Fruit fly (Drosophila melanogaster) whole organism, embryonic: ENCODE data around the gene CG6791.

Experiments
- CG10274 ChIP-seq: fragments of 200-800 bp; sonication (Bioruptor generic); optimal IDR thresholded peaks from 3 replicates; lab custom pipeline; 2017; ENCODE audit warnings: missing biosample characterization, mild to moderate bottlenecking, missing genetic modification characterization
- CG11398 ChIP-seq: fragments of 200-800 bp; sonication (Bioruptor generic); optimal IDR thresholded peaks from 2 replicates; lab custom pipeline; 2016; ENCODE audit warnings: missing biosample characterization, missing genetic modification characterization
- CG12219 ChIP-seq: fragments of 200-800 bp; sonication (Bioruptor generic); optimal IDR thresholded peaks from 3 replicates; lab custom pipeline; 2018; ENCODE audit warnings: missing biosample characterization, mild to moderate bottlenecking, missing genetic modification characterization
- CG12299 ChIP-seq: fragments of 200-800 bp; sonication (Bioruptor generic); optimal IDR thresholded peaks from 2 replicates; lab custom pipeline; 2018; ENCODE audit warnings: missing biosample characterization, mild to moderate bottlenecking, missing genetic modification characterization
- CG13624 ChIP-seq: fragments of 200-800 bp; sonication (Bioruptor generic); optimal IDR thresholded peaks from 2 replicates; lab custom pipeline; 2016; ENCODE audit warnings: missing biosample characterization, missing genetic modification characterization
- CG15011 ChIP-seq: fragments of 200-800 bp; sonication (Bioruptor generic); optimal IDR thresholded peaks from 3 replicates; lab custom pipeline; 2018; ENCODE audit warnings: missing biosample characterization, mild to moderate bottlenecking, missing genetic modification characterization
- CG15696 ChIP-seq: fragments of 200-800 bp; sonication (Bioruptor generic); optimal IDR thresholded peaks from 2 replicates; lab custom pipeline; 2019; ENCODE audit warnings: missing biosample characterization, mild to moderate bottlenecking, missing genetic modification characterization, moderate library complexity
- CG17361 ChIP-seq: fragments of 200-800 bp; sonication (Bioruptor generic); IDR thresholded peaks from 3 replicates; pipeline ENCODE4 v1.3.6; 2022; ENCODE audit warnings: missing biosample characterization, missing genetic modification characterization
- CG18764 ChIP-seq: fragments of 200-800 bp; sonication (Bioruptor generic); optimal IDR thresholded peaks from 3 replicates; lab custom pipeline; 2016; ENCODE audit warnings: missing biosample characterization, missing genetic modification characterization
- CG2116 ChIP-seq: fragments of 200-800 bp; sonication (Bioruptor generic); optimal IDR thresholded peaks from 3 replicates; lab custom pipeline; 2018; ENCODE audit warnings: missing biosample characterization, mild to moderate bottlenecking, missing genetic modification characterization
- CG31388 ChIP-seq: fragments of 200-800 bp; sonication (Bioruptor generic); optimal IDR thresholded peaks from 2 replicates; lab custom pipeline; 2016; ENCODE audit warnings: missing biosample characterization, missing genetic modification characterization
- CG32772 ChIP-seq: fragments of 200-800 bp; sonication (Bioruptor generic); IDR thresholded peaks from 2 replicates; pipeline ENCODE4 v1.3.6; 2022; ENCODE audit warnings: missing biosample characterization, missing genetic modification characterization
- CG3281 ChIP-seq: fragments of 200-800 bp; sonication (Bioruptor generic); optimal IDR thresholded peaks from 3 replicates; lab custom pipeline; 2017; ENCODE audit warnings: missing biosample characterization, mild to moderate bottlenecking, missing genetic modification characterization
- CG3847 ChIP-seq: fragments of 200-800 bp; sonication (Bioruptor generic); IDR thresholded peaks from 2 replicates; pipeline ENCODE4 v1.3.6; 2022; ENCODE audit warnings: missing biosample characterization, missing genetic modification characterization
- CG4617 ChIP-seq: fragments of 200-800 bp; sonication (Bioruptor generic); optimal IDR thresholded peaks from 3 replicates; lab custom pipeline; 2016; ENCODE audit warnings: missing biosample characterization, missing genetic modification characterization, borderline replicate concordance
- CG4707 ChIP-seq: fragments of 200-800 bp; sonication (Bioruptor generic); optimal IDR thresholded peaks from 2 replicates; lab custom pipeline; 2018; ENCODE audit warnings: missing biosample characterization, mild to moderate bottlenecking, missing genetic modification characterization, moderate library complexity
- CG6175 ChIP-seq: fragments of 200-800 bp; sonication (Bioruptor generic); IDR thresholded peaks from 3 replicates; pipeline ENCODE4 v1.3.6; 2022; ENCODE audit warnings: missing biosample characterization, missing genetic modification characterization
- CG6272 ChIP-seq: fragments of 200-800 bp; sonication (Bioruptor generic); IDR thresholded peaks from 2 replicates; pipeline ENCODE4 v1.3.6; 2022; ENCODE audit warnings: missing biosample characterization, missing genetic modification characterization
- CG6689 ChIP-seq: fragments of 200-800 bp; sonication (Bioruptor generic); IDR thresholded peaks from 2 replicates; pipeline ENCODE4 v1.3.6; 2022; ENCODE audit warnings: missing biosample characterization, missing genetic modification characterization
- CG7556 ChIP-seq: fragments of 200-800 bp; sonication (Bioruptor generic); optimal IDR thresholded peaks from 2 replicates; lab custom pipeline; 2017; ENCODE audit warnings: missing biosample characterization, mild to moderate bottlenecking, missing genetic modification characterization
- CG9215 ChIP-seq: fragments of 200-800 bp; sonication (Bioruptor generic); IDR thresholded peaks from 2 replicates; pipeline ENCODE4 v1.3.6; 2022; ENCODE audit warnings: missing biosample characterization, missing genetic modification characterization
- CG9437 ChIP-seq: fragments of 200-800 bp; sonication (Bioruptor generic); optimal IDR thresholded peaks from 2 replicates; lab custom pipeline; 2018; ENCODE audit warnings: missing biosample characterization, mild to moderate bottlenecking, missing genetic modification characterization
- CG9727 ChIP-seq: fragments of 200-800 bp; sonication (Bioruptor generic); optimal IDR thresholded peaks from 3 replicates; lab custom pipeline; 2017; ENCODE audit warnings: missing biosample characterization, mild to moderate bottlenecking, missing genetic modification characterization
- CG9817 ChIP-seq: fragments of 200-800 bp; sonication (Bioruptor generic); optimal IDR thresholded peaks from 2 replicates; lab custom pipeline; 2018; ENCODE audit warnings: missing biosample characterization, mild to moderate bottlenecking, missing genetic modification characterization, moderate library complexity
- CoRest ChIP-seq: fragments of 200-800 bp; sonication (Bioruptor generic); optimal IDR thresholded peaks from 3 replicates; lab custom pipeline; 2018; ENCODE audit warnings: missing biosample characterization, mild to moderate bottlenecking, missing genetic modification characterization, moderate library complexity
- E2f2 ChIP-seq: fragments of 200-800 bp; sonication (Bioruptor generic); IDR thresholded peaks from 2 replicates; pipeline ENCODE4 v1.3.6; 2022; ENCODE audit warnings: missing biosample characterization, missing genetic modification characterization
- Gug ChIP-seq: fragments of 200-800 bp; sonication (Bioruptor generic); IDR thresholded peaks from 4 replicates; pipeline ENCODE4 v1.3.6; 2022; ENCODE audit warnings: missing biosample characterization, missing genetic modification characterization
- HmgD ChIP-seq: fragments of 200-800 bp; sonication (Bioruptor generic); optimal IDR thresholded peaks from 3 replicates; lab custom pipeline; 2016; ENCODE audit warnings: missing biosample characterization, missing genetic modification characterization
- Hr78 ChIP-seq, 2 experiments: fragments of 200-800 bp in 1 of 2; fragments of >200 bp in 1 of 2; sonication (Bioruptor generic) in 1 of 2; optimal IDR thresholded peaks; 2 replicates each; lab custom pipeline; 2017 to 2019; ENCODE audit warnings: missing biosample characterization in 2 of 2, missing genetic modification characterization in 2 of 2, mild to moderate bottlenecking in 1 of 2, moderate library complexity in 1 of 2
- Kr ChIP-seq: fragments of 200-800 bp; sonication (Bioruptor generic); optimal IDR thresholded peaks from 2 replicates; lab custom pipeline; 2017; ENCODE audit warnings: missing biosample characterization, mild to moderate bottlenecking, missing genetic modification characterization
- Mad ChIP-seq: fragments of 200-800 bp; sonication (Bioruptor generic); optimal IDR thresholded peaks from 2 replicates; lab custom pipeline; 2016; ENCODE audit warnings: missing biosample characterization, missing genetic modification characterization
- Tbp ChIP-seq: fragments of >200 bp; optimal IDR thresholded peaks from 2 replicates; lab custom pipeline; 2018; ENCODE audit warnings: missing biosample characterization, missing genetic modification characterization
- az2 ChIP-seq: fragments of 200-800 bp; sonication (Bioruptor generic); optimal IDR thresholded peaks from 3 replicates; lab custom pipeline; 2016; ENCODE audit warnings: missing biosample characterization, missing genetic modification characterization
- bsh ChIP-seq, 2 experiments: fragments of 200-800 bp; sonication (Bioruptor generic); optimal IDR thresholded peaks; 2 replicates each; lab custom pipeline; 2017 to 2018; ENCODE audit warnings: mild to moderate bottlenecking in 2 of 2, missing biosample characterization in 2 of 2, missing genetic modification characterization in 2 of 2, moderate library complexity in 1 of 2
- crol ChIP-seq: fragments of 200-800 bp; sonication (Bioruptor generic); IDR thresholded peaks from 2 replicates; pipeline ENCODE4 v1.3.6; 2022; ENCODE audit warnings: missing biosample characterization, missing genetic modification characterization
- dan ChIP-seq: fragments of 200-800 bp; sonication (Bioruptor generic); IDR thresholded peaks from 2 replicates; pipeline ENCODE4 v1.3.6; 2022; ENCODE audit warnings: missing biosample characterization, missing genetic modification characterization
- disco-r ChIP-seq: fragments of 200-800 bp; sonication (Bioruptor generic); optimal IDR thresholded peaks from 2 replicates; lab custom pipeline; 2016; ENCODE audit warnings: missing biosample characterization, missing genetic modification characterization
- fru ChIP-seq: fragments of >200 bp; optimal IDR thresholded peaks from 2 replicates; lab custom pipeline; 2017
- gcm ChIP-seq: fragments of 200-800 bp; sonication (Bioruptor generic); optimal IDR thresholded peaks from 2 replicates; lab custom pipeline; 2019; ENCODE audit warnings: missing biosample characterization, mild to moderate bottlenecking, missing genetic modification characterization, moderate library complexity
- gcm2 ChIP-seq: fragments of 200-800 bp; sonication (Bioruptor generic); optimal IDR thresholded peaks from 2 replicates; lab custom pipeline; 2016; ENCODE audit warnings: missing biosample characterization, missing genetic modification characterization
- h ChIP-seq: fragments of >200 bp; optimal IDR thresholded peaks from 2 replicates; lab custom pipeline; 2017
- hth ChIP-seq: fragments of >200 bp; optimal IDR thresholded peaks from 2 replicates; lab custom pipeline; 2017; ENCODE audit warnings: inconsistent platforms
- lilli ChIP-seq: fragments of 200-800 bp; sonication (Bioruptor generic); optimal IDR thresholded peaks from 3 replicates; lab custom pipeline; 2016; ENCODE audit warnings: missing biosample characterization, missing genetic modification characterization
- org-1 ChIP-seq: fragments of 200-800 bp; sonication (Bioruptor generic); optimal IDR thresholded peaks from 2 replicates; lab custom pipeline; 2017; ENCODE audit warnings: missing biosample characterization, missing genetic modification characterization
- pfk ChIP-seq: fragments of 200-800 bp; sonication (Bioruptor generic); optimal IDR thresholded peaks from 2 replicates; lab custom pipeline; 2018; ENCODE audit warnings: missing biosample characterization, mild to moderate bottlenecking, missing genetic modification characterization, moderate library complexity
- salm ChIP-seq: fragments of 200-800 bp; sonication (Bioruptor generic); optimal IDR thresholded peaks from 2 replicates; lab custom pipeline; 2018; ENCODE audit warnings: missing biosample characterization, mild to moderate bottlenecking, missing genetic modification characterization
- seq ChIP-seq: fragments of 200-800 bp; sonication (Bioruptor generic); IDR thresholded peaks from 2 replicates; pipeline ENCODE4 v1.3.6; 2022; ENCODE audit warnings: missing biosample characterization, missing genetic modification characterization
- shn ChIP-seq: fragments of 200-800 bp; sonication (Bioruptor generic); optimal IDR thresholded peaks from 3 replicates; lab custom pipeline; 2016; ENCODE audit warnings: missing biosample characterization, missing genetic modification characterization
- slp2 ChIP-seq: fragments of 200-800 bp; sonication (Bioruptor generic); optimal IDR thresholded peaks from 2 replicates; lab custom pipeline; 2016; ENCODE audit warnings: missing biosample characterization, missing genetic modification characterization
- sna ChIP-seq: fragments of 200-800 bp; sonication (Bioruptor generic); IDR thresholded peaks from 2 replicates; pipeline ENCODE4 v1.3.6; 2022; ENCODE audit warnings: missing biosample characterization, missing genetic modification characterization; ENCODE audit not compliant: partially characterized antibody
- zfh2 ChIP-seq: fragments of 200-800 bp; sonication (Bioruptor generic); optimal IDR thresholded peaks from 2 replicates; lab custom pipeline; 2016; ENCODE audit warnings: missing biosample characterization, missing genetic modification characterization

The CG6791 gene

DNA sequence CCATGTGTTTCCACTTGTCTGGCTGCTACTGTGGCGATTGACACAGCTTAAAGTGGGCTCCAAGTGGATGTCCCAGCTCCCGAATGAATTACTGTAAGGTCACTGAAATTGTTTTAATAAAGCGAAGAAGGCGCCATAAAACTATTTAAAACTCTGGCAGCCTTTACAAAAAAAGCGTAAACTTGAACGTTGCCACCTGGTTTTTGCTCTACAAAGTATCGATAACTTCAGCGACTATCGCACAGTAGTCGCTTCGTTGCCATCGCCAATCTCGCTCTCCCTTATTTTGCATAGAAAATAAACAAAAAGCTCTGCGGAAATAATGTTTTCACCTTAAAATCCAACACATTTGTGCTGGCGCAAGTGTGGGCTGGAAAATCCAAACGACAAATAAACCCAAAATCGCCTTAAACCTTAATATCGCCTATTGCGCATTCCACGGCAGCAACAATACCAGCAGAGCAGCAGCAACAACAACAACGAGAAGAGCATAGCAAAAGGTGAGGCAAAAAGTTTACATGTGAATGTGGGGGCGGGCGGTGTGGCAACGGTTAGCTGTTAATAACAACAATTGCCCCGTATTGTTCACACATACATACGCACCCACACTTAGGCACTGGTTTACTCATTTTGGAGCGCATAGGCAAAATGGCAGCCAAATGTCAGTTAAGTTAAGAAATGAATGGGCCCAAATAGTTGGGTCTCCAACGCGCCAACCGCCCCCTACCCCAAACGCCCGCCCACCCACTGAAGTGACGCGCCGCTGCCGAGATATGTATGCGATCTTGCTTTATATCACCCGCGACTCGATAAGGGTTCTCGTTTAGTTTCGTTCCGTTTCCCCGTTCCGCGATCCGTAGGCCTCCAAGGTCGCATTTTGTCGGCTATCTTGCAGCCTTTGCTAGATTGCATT lies 8.3 kb downstream of the CG6791 start, which contains the start of gene wkd (continued):
- TF ChIP-seq Tbp (GFP tag; lab: Kevin White, UChicago): no peak
- TF ChIP-seq CG15696: no peak
- TF ChIP-seq bsh (GFP tag; optimal IDR thresholded peaks at IDR 0.05; lab: Kevin White, UChicago): no peak
- TF ChIP-seq CG18764: no peak
- no peak for TF ChIP-seq CG13624
- no peak for TF ChIP-seq CG6175 (GFP tag; lab: Robert Waterston, UW)
- TF ChIP-seq slp2: no peak
- TF ChIP-seq Kr (GFP tag; lab: Kevin White, UChicago): no peak
- no peak for TF ChIP-seq hth (lab: Kevin White, UChicago)
- TF ChIP-seq org-1 (GFP tag; lab: Kevin White, UChicago): no peak
- no peak for TF ChIP-seq salm (tag; lab: Kevin White, UChicago)
- peak; percentile 39 for TF ChIP-seq CG12299 (tag; lab: Kevin White, UChicago)
- no peak for TF ChIP-seq CG15011 (GFP tag; lab: Kevin White, UChicago)
- no peak for TF ChIP-seq CG12219 (GFP tag; lab: Kevin White, UChicago)
- TF ChIP-seq CG9437 (GFP tag; lab: Kevin White, UChicago): no peak
- no peak for TF ChIP-seq disco-r
- no peak for TF ChIP-seq fru (lab: Kevin White, UChicago)
- no peak for TF ChIP-seq CG9727 (GFP tag; lab: Kevin White, UChicago)
- peak; percentile 73 for TF ChIP-seq CG3847 (GFP tag; lab: Robert Waterston, UW)
- peak; percentile 82 for TF ChIP-seq crol (GFP tag; lab: Robert Waterston, UW)
- TF ChIP-seq seq: no peak
- TF ChIP-seq pfk (GFP tag; lab: Kevin White, UChicago): peak; percentile 96
- peak in 1 of 2 experiments; percentile 23 for TF ChIP-seq Hr78 (GFP tag; optimal IDR thresholded peaks at IDR 0.05; lab: Kevin White, UChicago)
- no peak for TF ChIP-seq CG9215 (GFP tag; lab: Robert Waterston, UW)
- no peak for TF ChIP-seq CG32772
- TF ChIP-seq CG2116 (GFP tag; lab: Kevin White, UChicago): peak; percentile 53
- TF ChIP-seq CG17361 (GFP tag; lab: Robert Waterston, UW): peak; percentile 25; the same call in 1 of the 3 replicates
- no peak for TF ChIP-seq CoRest (tag; lab: Kevin White, UChicago)
- no peak for TF ChIP-seq lilli (GFP tag; lab: Kevin White, UChicago)
- TF ChIP-seq sna (GFP tag; lab: Robert Waterston, UW): peak; percentile 81
- TF ChIP-seq CG7556 (GFP tag; lab: Kevin White, UChicago): no peak
- no peak for TF ChIP-seq gcm2 (GFP tag; lab: Kevin White, UChicago)
- TF ChIP-seq CG11398: no peak
- TF ChIP-seq CG31388 (GFP tag; lab: Kevin White, UChicago): no peak
- no peak for TF ChIP-seq az2 (GFP tag; lab: Kevin White, UChicago)
- peak; percentile 66 for TF ChIP-seq HmgD (GFP tag; lab: Kevin White, UChicago)
- no peak for TF ChIP-seq shn
- TF ChIP-seq CG3281: no peak
- no peak for TF ChIP-seq h
- peak; percentile 93 for TF ChIP-seq E2f2 (GFP tag; lab: Robert Waterston, UW)
- no peak for TF ChIP-seq zfh2 (GFP tag; lab: Kevin White, UChicago)
- no peak for TF ChIP-seq gcm (GFP tag; lab: Kevin White, UChicago)
- no peak for TF ChIP-seq CG10274
- TF ChIP-seq CG4617: peak; percentile 87
- TF ChIP-seq Mad (GFP tag; lab: Kevin White, UChicago): peak; percentile 23
- TF ChIP-seq dan (GFP tag; lab: Robert Waterston, UW): no peak
- no peak for TF ChIP-seq CG6272 (GFP tag; lab: Robert Waterston, UW)
- TF ChIP-seq CG6689 (GFP tag; lab: Robert Waterston, UW): no peak
- no peak for TF ChIP-seq Gug (GFP tag; lab: Robert Waterston, UW)
- no peak for TF ChIP-seq CG4707 (GFP tag; lab: Kevin White, UChicago)
- no peak for TF ChIP-seq CG9817 (tag; lab: Kevin White, UChicago)
